Worm (Caenorhabditis elegans): ENCODE results near the gene gtbp-1.

DNA sequence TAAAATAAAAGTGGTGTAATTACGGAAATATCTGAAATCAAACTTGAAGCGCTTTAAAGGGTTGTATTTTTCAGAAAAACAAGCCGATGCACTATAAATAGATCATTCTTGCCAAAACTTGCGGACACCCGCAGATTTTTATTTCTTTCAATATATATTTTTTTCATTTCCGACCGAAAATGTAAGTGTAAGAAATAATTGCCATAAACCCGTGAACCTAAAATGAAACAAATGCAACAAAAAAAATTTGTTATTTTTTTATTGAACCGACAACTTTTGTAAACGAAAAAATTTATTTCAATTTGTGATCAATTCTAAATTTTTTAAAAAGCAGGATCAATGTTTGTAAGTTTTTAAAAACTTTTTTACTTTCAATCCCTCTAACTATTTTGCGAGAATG, 47.9 kb downstream of the gtbp-1 start, which contains the start of gene W01B6.6:
- TF ChIP-seq egl-5 (tag; optimal IDR thresholded peaks at IDR 0.05) (no peak), nfya-1 (tag; optimal IDR thresholded peaks at IDR 0.05; ENCODE audit: insufficient read depth) (no peak), egl-27 (tag; optimal IDR thresholded peaks at IDR 0.05) (no peak), hmg-11 (tag; optimal IDR thresholded peaks at IDR 0.05) (no peak), pha-4 (tag; optimal IDR thresholded peaks at IDR 0.05) (no peak), nhr-23 (tag; optimal IDR thresholded peaks at IDR 0.05) (no peak), ceh-9 (tag; optimal IDR thresholded peaks at IDR 0.05) (no peak), tbx-2 (tag; optimal IDR thresholded peaks at IDR 0.05) (no peak), skn-1 (tag; optimal IDR thresholded peaks at IDR 0.05) (no peak), nhr-11 (tag; optimal IDR thresholded peaks at IDR 0.05) (no peak)

Data from whole organism, L3 larva.